Worm (Caenorhabditis elegans): Measurements from ENCODE around the gene nob-1.

- no peak for TF ChIP-seq hmg-20 (GFP tag; IDR thresholded peaks at IDR 0.05)
- TF ChIP-seq ets-4 (GFP tag; optimal IDR thresholded peaks at IDR 0.05): no peak
- TF ChIP-seq pha-4 (tag; optimal IDR thresholded peaks at IDR 0.05): no peak
- TF ChIP-seq nfya-2 (GFP tag; IDR thresholded peaks at IDR 0.05): no peak
- no peak for TF ChIP-seq unc-130 (GFP tag; optimal IDR thresholded peaks at IDR 0.05)
- TF ChIP-seq snpc-3.4 (tag; optimal IDR thresholded peaks at IDR 0.05): no peak
- no peak for TF ChIP-seq egl-18 (GFP tag; IDR thresholded peaks at IDR 0.05)
- no peak for TF ChIP-seq efl-1 (GFP tag; optimal IDR thresholded peaks at IDR 0.05)
- TF ChIP-seq aptf-2 (GFP tag; conservative IDR thresholded peaks at IDR 0.05): no peak
- TF ChIP-seq atf-7 (tag; optimal IDR thresholded peaks at IDR 0.05): no peak
These were observed 6.7 kb downstream of the nob-1 start, which contains the start of gene php-3 for ce11 chrIII:12077456-12077855.

Measured in whole organism, young adult.